Fruit fly (Drosophila melanogaster) whole organism, wandering third instar larva: ENCODE results near the gene CG16798.

Experiments
- Dfd ChIP-seq: fragments of >200 bp; optimal IDR thresholded peaks from 2 replicates; lab custom pipeline; 2017; ENCODE audit warnings: missing biosample characterization, missing genetic modification characterization
- sv ChIP-seq: fragments of 200-800 bp; sonication (Bioruptor generic); optimal IDR thresholded peaks from 3 replicates; lab custom pipeline; 2016; ENCODE audit warnings: missing biosample characterization, missing genetic modification characterization
- tai ChIP-seq: sonication (Bioruptor generic); optimal IDR thresholded peaks from 2 replicates; lab custom pipeline; 2016; ENCODE audit warnings: missing biosample characterization, missing genetic modification characterization
- usp ChIP-seq: fragments of >200 bp; optimal IDR thresholded peaks from 2 replicates; lab custom pipeline; 2017; ENCODE audit warnings: missing biosample characterization, missing genetic modification characterization

DNA sequence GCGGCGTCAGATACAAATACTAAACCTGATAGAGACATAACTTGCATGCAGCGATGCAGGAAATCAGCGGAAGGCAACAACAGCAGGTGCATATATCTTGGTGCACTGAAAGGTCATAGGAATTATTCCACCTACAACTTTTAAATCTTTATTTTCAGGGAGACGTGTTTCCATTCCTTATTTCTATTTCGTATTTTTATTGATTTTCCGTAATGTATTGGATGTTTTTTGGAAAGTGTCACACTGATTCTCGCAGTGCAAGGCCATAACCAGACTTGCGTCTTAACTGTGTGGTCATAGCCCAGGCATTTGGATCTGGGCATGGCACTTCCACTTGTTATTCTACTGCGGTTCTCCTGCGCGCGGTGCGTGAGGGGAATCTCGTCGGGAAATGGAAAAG, 10.7 kb downstream of the CG16798 start:
- TF ChIP-seq usp (GFP tag; lab: Kevin White, UChicago) (no peak), Dfd (no peak), tai (GFP tag; lab: Kevin White, UChicago) (no peak), sv (no peak)
